Worm (Caenorhabditis elegans) whole organism, young adult: ENCODE data around the gene F59A6.4.

Experiments
- B0019.2 ChIP-seq: fragments of 200-800 bp; sonication (Bioruptor generic); conservative IDR thresholded peaks from 2 replicates; pipeline ENCODE4 v1.3.6; 2022; ENCODE audit warnings: missing genetic modification reagents, missing genetic modification characterization, missing compliant biosample characterization
- B0035.1 ChIP-seq: sonication (generic microtip); optimal IDR thresholded peaks from 2 replicates; lab custom pipeline; 2016; ENCODE audit warnings: missing genetic modification characterization, mild to moderate bottlenecking, missing compliant biosample characterization, missing genotype, missing genetic modification reagents
- B0336.3 ChIP-seq: fragments of 200-800 bp; sonication (Bioruptor generic); IDR thresholded peaks from 2 replicates; pipeline ENCODE4 v1.3.6; 2022; ENCODE audit warnings: missing genetic modification characterization, missing compliant biosample characterization
- C06A6.2 ChIP-seq: fragments of 200-800 bp; sonication (Bioruptor generic); conservative IDR thresholded peaks from 2 replicates; pipeline ENCODE4 v1.3.6; 2022; ENCODE audit warnings: missing genetic modification characterization, missing compliant biosample characterization
- F57C9.4 ChIP-seq: sonication (generic microtip); optimal IDR thresholded peaks from 2 replicates; lab custom pipeline; 2017; ENCODE audit warnings: mild to moderate bottlenecking, missing genetic modification characterization, missing compliant biosample characterization
- K11D2.4 ChIP-seq: fragments of 200-800 bp; sonication (Bioruptor generic); IDR thresholded peaks from 2 replicates; pipeline ENCODE4 v1.3.6; 2022; ENCODE audit warnings: missing genetic modification reagents, missing genetic modification characterization, missing compliant biosample characterization
- Y53G8AR.9 ChIP-seq: fragments of 200-800 bp; sonication (Bioruptor generic); conservative IDR thresholded peaks from 2 replicates; pipeline ENCODE4 v1.3.6; 2022; ENCODE audit warnings: missing genetic modification reagents, missing genetic modification characterization, missing compliant biosample characterization
- ZK185.1 ChIP-seq: sonication (generic microtip); optimal IDR thresholded peaks from 2 replicates; lab custom pipeline; 2016; ENCODE audit warnings: mild to moderate bottlenecking, missing genetic modification characterization, missing compliant biosample characterization; ENCODE audit not compliant: poor library complexity, severe bottlenecking
- ama-1 ChIP-seq, 3 experiments: fragments of 150-350 bp in 1 of 3; sonication (generic microtip) in 2 of 3; optimal IDR thresholded peaks; 2 replicates each; lab custom pipeline; 2014 to 2018; ENCODE audit warnings: missing biosample characterization in 2 of 3, missing genetic modification characterization in 2 of 3, missing genetic modification reagents in 2 of 3
- attf-5 ChIP-seq: fragments of 200-800 bp; sonication (Bioruptor generic); optimal IDR thresholded peaks from 2 replicates; lab custom pipeline; 2018; ENCODE audit warnings: mild to moderate bottlenecking, missing genetic modification characterization, missing compliant biosample characterization
- cebp-1 ChIP-seq, 2 experiments: fragments of 200-800 bp in 1 of 2; sonication (Bioruptor generic) in 1 of 2; sonication (generic microtip) in 1 of 2; IDR thresholded peaks in 1 of 2; optimal IDR thresholded peaks in 1 of 2; 2 replicates each; pipeline versions ENCODE4 v1.3.6 to Lab custom; 2017 to 2022; ENCODE audit warnings: missing compliant biosample characterization in 2 of 2, missing genetic modification characterization in 2 of 2, mild to moderate bottlenecking in 1 of 2, missing genetic modification reagents in 1 of 2, moderate library complexity in 1 of 2
- cebp-2 ChIP-seq: fragments of 200-800 bp; sonication (Bioruptor generic); IDR thresholded peaks from 2 replicates; pipeline ENCODE4 v1.3.6; 2022; ENCODE audit warnings: missing genetic modification characterization, missing compliant biosample characterization
- ceh-100 ChIP-seq: fragments of 200-800 bp; sonication (Bioruptor generic); IDR thresholded peaks from 2 replicates; pipeline ENCODE4 v1.3.6; 2022; ENCODE audit warnings: missing genetic modification reagents, missing genetic modification characterization, missing compliant biosample characterization
- ceh-58 ChIP-seq: fragments of 200-800 bp; sonication (Bioruptor generic); IDR thresholded peaks from 2 replicates; pipeline ENCODE4 v1.3.6; 2022; ENCODE audit warnings: missing genetic modification characterization, missing compliant biosample characterization
- ceh-91 ChIP-seq: fragments of 200-800 bp; sonication (Bioruptor generic); IDR thresholded peaks from 2 replicates; pipeline ENCODE4 v1.3.6; 2022; ENCODE audit warnings: missing genetic modification reagents, missing genetic modification characterization, missing compliant biosample characterization
- dox-1 ChIP-seq: fragments of 200-800 bp; sonication (Bioruptor generic); IDR thresholded peaks from 2 replicates; pipeline ENCODE4 v1.3.6; 2022; ENCODE audit warnings: missing genetic modification reagents, missing genetic modification characterization, missing compliant biosample characterization
- efl-1 ChIP-seq: fragments of 150-350 bp; optimal IDR thresholded peaks from 2 replicates; lab custom pipeline; 2014; ENCODE audit warnings: missing biosample characterization, missing genetic modification reagents, missing genetic modification characterization
- ets-4 ChIP-seq: fragments of 200-800 bp; sonication (Bioruptor generic); optimal IDR thresholded peaks from 2 replicates; lab custom pipeline; 2018; ENCODE audit warnings: mild to moderate bottlenecking, missing genetic modification characterization, missing compliant biosample characterization
- hlh-12 ChIP-seq: sonication (generic microtip); optimal IDR thresholded peaks from 2 replicates; lab custom pipeline; 2016; ENCODE audit warnings: missing genetic modification characterization, missing compliant biosample characterization
- hmg-1.2 ChIP-seq: fragments of 200-800 bp; sonication (Bioruptor generic); IDR thresholded peaks from 2 replicates; pipeline ENCODE4 v1.3.6; 2022; ENCODE audit warnings: missing genetic modification reagents, missing genetic modification characterization, missing compliant biosample characterization
- let-526 ChIP-seq: fragments of 200-800 bp; sonication (Bioruptor generic); IDR thresholded peaks from 2 replicates; pipeline ENCODE4 v1.3.6; 2022; ENCODE audit warnings: missing genetic modification reagents, missing genetic modification characterization, missing compliant biosample characterization
- let-607 ChIP-seq, 2 experiments: fragments of 200-800 bp in 1 of 2; sonication (Bioruptor generic) in 1 of 2; sonication (generic microtip) in 1 of 2; optimal IDR thresholded peaks; 2 replicates each; lab custom pipeline; 2016 to 2018; ENCODE audit warnings: mild to moderate bottlenecking in 2 of 2, missing compliant biosample characterization in 2 of 2, missing genetic modification characterization in 2 of 2, moderate library complexity in 2 of 2, missing genotype in 1 of 2
- lin-26 ChIP-seq: fragments of 200-800 bp; sonication (Bioruptor generic); IDR thresholded peaks from 2 replicates; pipeline ENCODE4 v1.3.6; 2022; ENCODE audit warnings: missing genetic modification reagents, missing genetic modification characterization, missing compliant biosample characterization
- lin-35 ChIP-seq, 3 experiments: fragments of 150-350 bp in 2 of 3; sonication (generic microtip) in 1 of 3; optimal IDR thresholded peaks; 2 replicates each; lab custom pipeline; 2014 to 2018; ENCODE audit warnings: missing biosample characterization in 3 of 3, missing genetic modification characterization in 3 of 3, missing genetic modification reagents in 3 of 3
- lin-40 ChIP-seq: sonication (generic microtip); optimal IDR thresholded peaks from 2 replicates; lab custom pipeline; 2016; ENCODE audit warnings: missing genetic modification characterization, mild to moderate bottlenecking, missing compliant biosample characterization, missing genotype, missing genetic modification reagents
- lin-54 ChIP-seq: fragments of 200-800 bp; sonication (Bioruptor generic); optimal IDR thresholded peaks from 2 replicates; lab custom pipeline; 2018; ENCODE audit warnings: mild to moderate bottlenecking, missing genetic modification characterization, missing compliant biosample characterization
- madf-6 ChIP-seq: fragments of 200-800 bp; sonication (Bioruptor generic); IDR thresholded peaks from 2 replicates; pipeline ENCODE4 v1.3.6; 2022; ENCODE audit warnings: missing genetic modification reagents, missing genetic modification characterization, missing compliant biosample characterization
- mcd-1 ChIP-seq: fragments of 200-800 bp; sonication (Bioruptor generic); IDR thresholded peaks from 2 replicates; pipeline ENCODE4 v1.3.6; 2022; ENCODE audit warnings: missing genetic modification reagents, missing genetic modification characterization, missing compliant biosample characterization
- mes-4 ChIP-seq: sonication (generic microtip); optimal IDR thresholded peaks from 2 replicates; lab custom pipeline; 2016; ENCODE audit warnings: missing genotype, missing genetic modification characterization, missing compliant biosample characterization
- nfya-2 ChIP-seq: fragments of 200-800 bp; sonication (Bioruptor generic); IDR thresholded peaks from 2 replicates; pipeline ENCODE4 v1.3.6; 2022; ENCODE audit warnings: missing genetic modification reagents, missing genetic modification characterization, missing compliant biosample characterization
- nfyb-1 ChIP-seq: fragments of 200-800 bp; sonication (Bioruptor generic); IDR thresholded peaks from 2 replicates; pipeline ENCODE4 v1.3.6; 2022; ENCODE audit warnings: missing genetic modification reagents, missing genetic modification characterization, missing compliant biosample characterization
- nhr-120 ChIP-seq: fragments of 200-800 bp; sonication (Bioruptor generic); IDR thresholded peaks from 2 replicates; pipeline ENCODE4 v1.3.6; 2022; ENCODE audit warnings: missing genetic modification characterization, missing compliant biosample characterization
- nhr-90 ChIP-seq: sonication (generic microtip); optimal IDR thresholded peaks from 2 replicates; lab custom pipeline; 2016; ENCODE audit warnings: missing genotype, mild to moderate bottlenecking, missing genetic modification characterization, missing compliant biosample characterization
- pbrm-1 ChIP-seq: fragments of 200-800 bp; sonication (Bioruptor generic); IDR thresholded peaks from 2 replicates; pipeline ENCODE4 v1.3.6; 2022; ENCODE audit warnings: missing genetic modification reagents, missing genetic modification characterization, missing compliant biosample characterization
- rcor-1 ChIP-seq: fragments of 200-800 bp; sonication (Bioruptor generic); IDR thresholded peaks from 2 replicates; pipeline ENCODE4 v1.3.6; 2022; ENCODE audit warnings: missing genetic modification reagents, missing genetic modification characterization, missing compliant biosample characterization
- rec-8 ChIP-seq, 2 experiments: sonication (generic microtip); optimal IDR thresholded peaks; 2 replicates each; lab custom pipeline; 2016; ENCODE audit warnings: mild to moderate bottlenecking in 2 of 2, missing genetic modification characterization in 2 of 2, missing genetic modification reagents in 2 of 2, missing genotype in 2 of 2, missing biosample characterization in 1 of 2, missing compliant biosample characterization in 1 of 2, moderate library complexity in 1 of 2
- rpc-1 ChIP-seq, 2 experiments: fragments of 150-350 bp in 1 of 2; sonication (generic microtip) in 1 of 2; optimal IDR thresholded peaks; 2 replicates each; lab custom pipeline; 2014 to 2018; ENCODE audit warnings: missing biosample characterization in 1 of 2, missing genetic modification characterization in 1 of 2, missing genetic modification reagents in 1 of 2, missing genotype in 1 of 2
- sdz-38 ChIP-seq: sonication (generic microtip); optimal IDR thresholded peaks from 2 replicates; lab custom pipeline; 2016; ENCODE audit warnings: missing genotype, missing genetic modification characterization, missing compliant biosample characterization
- snpc-1.1 ChIP-seq: sonication (generic microtip); optimal IDR thresholded peaks from 2 replicates; lab custom pipeline; 2017; ENCODE audit warnings: missing genetic modification characterization, mild to moderate bottlenecking, missing compliant biosample characterization, antibody characterized with exemption, moderate library complexity, missing genotype, missing genetic modification reagents; ENCODE audit not compliant: insufficient read depth
- snpc-1.3 ChIP-seq: sonication (generic microtip); optimal IDR thresholded peaks from 2 replicates; lab custom pipeline; 2017; ENCODE audit warnings: missing genetic modification characterization, mild to moderate bottlenecking, missing compliant biosample characterization, antibody characterized with exemption, moderate library complexity, missing genotype, missing genetic modification reagents; ENCODE audit not compliant: insufficient read depth
- snpc-4 ChIP-seq, 5 experiments: fragments of 150-350 bp in 1 of 5; sonication (generic microtip) in 4 of 5; optimal IDR thresholded peaks; 2 replicates each; lab custom pipeline; 2014 to 2018; ENCODE audit warnings: missing genetic modification characterization in 5 of 5, missing biosample characterization in 3 of 5, antibody characterized with exemption in 2 of 5, mild to moderate bottlenecking in 2 of 5, missing compliant biosample characterization in 2 of 5, missing genotype in 2 of 5, moderate library complexity in 2 of 5, missing genetic modification reagents in 1 of 5
- tlf-1 ChIP-seq: fragments of 200-800 bp; sonication (Bioruptor generic); optimal IDR thresholded peaks from 2 replicates; lab custom pipeline; 2018; ENCODE audit warnings: mild to moderate bottlenecking, missing genetic modification characterization, missing compliant biosample characterization
- xnd-1 ChIP-seq: sonication (generic microtip); optimal IDR thresholded peaks from 2 replicates; lab custom pipeline; 2016; ENCODE audit warnings: missing genotype, missing genetic modification reagents, missing genetic modification characterization, missing compliant biosample characterization
- zim-3 ChIP-seq: sonication (generic microtip); optimal IDR thresholded peaks from 2 replicates; lab custom pipeline; 2017; ENCODE audit warnings: mild to moderate bottlenecking, missing genetic modification characterization, moderate library complexity, missing compliant biosample characterization
- ztf-6 ChIP-seq: fragments of 200-800 bp; sonication (Bioruptor generic); IDR thresholded peaks from 2 replicates; pipeline ENCODE4 v1.3.6; 2022; ENCODE audit warnings: missing genetic modification reagents, missing genetic modification characterization, missing compliant biosample characterization

Gene F59A6.4

DNA sequence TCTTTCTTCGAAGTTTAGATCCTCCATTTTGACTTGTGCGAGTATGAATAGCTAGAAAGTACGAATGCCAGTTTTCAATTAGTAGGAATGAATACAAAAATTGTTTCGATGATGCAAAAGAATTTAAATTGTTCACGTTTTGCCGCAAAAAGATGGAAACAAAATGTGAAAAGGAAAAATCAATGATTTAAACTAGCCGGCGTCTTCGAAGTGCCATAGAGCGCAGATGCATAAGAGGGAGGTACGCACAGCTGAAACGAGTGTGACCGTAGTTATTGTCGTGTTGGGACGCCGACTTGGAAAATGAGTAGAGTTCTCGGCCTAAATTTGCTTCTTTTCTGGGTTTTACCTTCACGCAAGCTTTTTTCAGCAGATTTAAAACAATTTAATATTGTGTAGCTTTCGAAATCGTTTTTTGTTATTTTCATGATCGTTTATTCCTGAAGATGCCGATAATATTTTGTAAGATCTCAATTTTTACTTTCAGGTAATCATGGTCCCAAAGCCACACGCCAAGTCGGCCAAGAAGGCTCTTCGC is 50.3 kb downstream of the F59A6.4 start, which contains the start of the genes ify-1 and rpl-22 (continued):
- TF ChIP-seq lin-54 (GFP tag; lab: Kevin White, UChicago) = peak; percentile 92
- no peak for TF ChIP-seq ceh-58 (GFP tag; lab: Robert Waterston, UW)
- no peak for TF ChIP-seq C06A6.2
- TF ChIP-seq attf-5 (GFP tag; lab: Kevin White, UChicago) = peak; percentile 86
- no peak for TF ChIP-seq zim-3
- no peak for TF ChIP-seq nfya-2 (GFP tag; lab: Robert Waterston, UW)
- TF ChIP-seq ceh-91 (GFP tag; lab: Robert Waterston, UW) = peak; percentile 89
- TF ChIP-seq nhr-120 (GFP tag; lab: Robert Waterston, UW) = no peak
- TF ChIP-seq hmg-1.2 (GFP tag; lab: Robert Waterston, UW) = peak; percentile 71
- TF ChIP-seq ets-4 (GFP tag; lab: Kevin White, UChicago) = no peak
- 0 out of 2 replicates have a peak, but pooled peaks have one; percentile 38 for TF ChIP-seq B0019.2 (GFP tag; lab: Robert Waterston, UW)
- TF ChIP-seq efl-1 (GFP tag; lab: Kevin White, UChicago) = peak; percentile 80
- peak; percentile 52; the same call in 1 of the 2 replicates for TF ChIP-seq Y53G8AR.9 (GFP tag; lab: Robert Waterston, UW)
- TF ChIP-seq ZK185.1 (tag; lab: Kevin White, UChicago) = peak; percentile 90
- peak; percentile 89 for TF ChIP-seq rcor-1 (GFP tag; lab: Robert Waterston, UW)
- TF ChIP-seq F57C9.4 = peak; percentile 6
- TF ChIP-seq K11D2.4 (GFP tag; lab: Robert Waterston, UW) = peak; percentile 66; the same call in 1 of the 2 replicates
- no peak for TF ChIP-seq ztf-6 (GFP tag; lab: Robert Waterston, UW)
- TF ChIP-seq let-526 (GFP tag; lab: Robert Waterston, UW) = no peak
- peak; percentile 68; the same call in 1 of the 2 replicates for TF ChIP-seq B0336.3 (GFP tag; lab: Robert Waterston, UW)
- peak; percentile 27 to 76 for TF ChIP-seq let-607 (tag; optimal IDR thresholded peaks at IDR 0.05; lab: Kevin White, UChicago)
- peak; percentile 90 for TF ChIP-seq ceh-100 (GFP tag; lab: Robert Waterston, UW)
- peak; percentile 52 for TF ChIP-seq xnd-1 (tag; lab: Kevin White, UChicago)
- no peak for TF ChIP-seq nhr-90 (tag; lab: Kevin White, UChicago)
- peak; percentile 77 for TF ChIP-seq nfyb-1 (GFP tag; lab: Robert Waterston, UW)
- TF ChIP-seq snpc-1.1 (tag; lab: Kevin White, UChicago) = peak; percentile 81
- peak; percentile 85 for TF ChIP-seq tlf-1
- TF ChIP-seq snpc-1.3 (tag; lab: Kevin White, UChicago) = peak; percentile 60
- TF ChIP-seq ama-1 (optimal IDR thresholded peaks at IDR 0.05; lab: Kevin White, UChicago) = no peak
- no peak for TF ChIP-seq ama-1 (GFP tag; optimal IDR thresholded peaks at IDR 0.05; lab: Kevin White, UChicago)
- TF ChIP-seq lin-26 (GFP tag; lab: Robert Waterston, UW) = no peak; the same call in 1 of the 2 replicates
- no peak for TF ChIP-seq rec-8 (tag; optimal IDR thresholded peaks at IDR 0.05; lab: Kevin White, UChicago)
- peak; percentile 98 for TF ChIP-seq mcd-1 (GFP tag; lab: Robert Waterston, UW)
- peak; percentile 94 for TF ChIP-seq madf-6 (GFP tag; lab: Robert Waterston, UW)
- TF ChIP-seq B0035.1 (tag; lab: Kevin White, UChicago) = no peak
- peak; percentile 8 to 91 (median 70) for TF ChIP-seq lin-35 (GFP tag; optimal IDR thresholded peaks at IDR 0.05; lab: Kevin White, UChicago)
- TF ChIP-seq dox-1 (GFP tag; lab: Robert Waterston, UW) = peak; percentile 88
- no peak for TF ChIP-seq cebp-1 (GFP tag; IDR thresholded peaks at IDR 0.05; lab: Robert Waterston, UW)
- peak; percentile 76 for TF ChIP-seq cebp-1 (tag; optimal IDR thresholded peaks at IDR 0.05; lab: Kevin White, UChicago)
- TF ChIP-seq hlh-12 (tag; lab: Kevin White, UChicago) = no peak
- peak; percentile 78 for TF ChIP-seq snpc-4 (GFP tag; optimal IDR thresholded peaks at IDR 0.05; lab: Kevin White, UChicago)
- TF ChIP-seq snpc-4 (tag; optimal IDR thresholded peaks at IDR 0.05; lab: Kevin White, UChicago) = peak; percentile 89 to 92 (median 90)
- no peak for TF ChIP-seq cebp-2 (GFP tag; lab: Robert Waterston, UW)
- peak; percentile 79 for TF ChIP-seq lin-40 (tag; lab: Kevin White, UChicago)
- peak; percentile 26 for TF ChIP-seq rpc-1 (optimal IDR thresholded peaks at IDR 0.05; lab: Kevin White, UChicago)
- peak; percentile 4 for TF ChIP-seq rpc-1 (tag; optimal IDR thresholded peaks at IDR 0.05; lab: Kevin White, UChicago)
- TF ChIP-seq pbrm-1 (GFP tag; lab: Robert Waterston, UW) = peak; percentile 89
- TF ChIP-seq mes-4 = no peak
- TF ChIP-seq sdz-38 (tag; lab: Kevin White, UChicago) = no peak
